Fruit fly (Drosophila melanogaster) whole organism, larva: ENCODE data around the gene CG3071.

Experiments used
- noc ChIP-seq: fragments of 200-800 bp; sonication (Bioruptor generic); optimal IDR thresholded peaks from 3 replicates; lab custom pipeline; 2019; ENCODE audit warnings: missing biosample characterization, mild to moderate bottlenecking, missing genetic modification characterization, moderate library complexity

CG3071 gene

dm6 chrX:2258602-2259233 lies 3.9 kb upstream of the CG3071 start:
- TF ChIP-seq noc (tag; lab: Kevin White, UChicago): no peak

dm6 chrX:2259763-2260162 lies 2.9 kb upstream of the CG3071 start, which contains the start of gene CG3078:
CG3078 (minus strand) TSS chrX:2259863.
- TF ChIP-seq noc (tag; lab: Kevin White, UChicago): no peak

- no peak for TF ChIP-seq noc (tag; lab: Kevin White, UChicago)
These were observed 7.4 kb downstream of the CG3071 start for dm6 chrX:2269822-2270556.

dm6 chrX:2270557-2270930 lies 7.9 kb downstream of the CG3071 start, which contains the start of gene CG2924:
CG2924 (minus strand) TSS chrX:2270761.
- TF ChIP-seq noc (tag; lab: Kevin White, UChicago): peak; percentile 10

- TF ChIP-seq noc (tag; lab: Kevin White, UChicago): peak; percentile 32
These were observed 12.1 kb downstream of the CG3071 start, which contains the start of gene Grp170 for dm6 chrX:2274704-2275199. Grp170 (minus strand) TSS chrX:2275068.

dm6 chrX:2275249-2275872 lies 12.7 kb downstream of the CG3071 start, which contains the start of gene Vml:
Vml (plus strand) TSS chrX:2275822.
- no peak for TF ChIP-seq noc (tag; lab: Kevin White, UChicago)

- no peak for TF ChIP-seq noc (tag; lab: Kevin White, UChicago)
These were observed 16.2 kb downstream of the CG3071 start for dm6 chrX:2278782-2279304.

- TF ChIP-seq noc (tag; lab: Kevin White, UChicago): no peak
These were observed 20.8 kb downstream of the CG3071 start for dm6 chrX:2283470-2283869.

- TF ChIP-seq noc (tag; lab: Kevin White, UChicago): peak; percentile 34
These were observed 23.6 kb downstream of the CG3071 start for dm6 chrX:2286255-2286654.

- no peak for TF ChIP-seq noc (tag; lab: Kevin White, UChicago)
These were observed 24.3 kb downstream of the CG3071 start for dm6 chrX:2286985-2287384.

- TF ChIP-seq noc (tag; lab: Kevin White, UChicago): no peak
These were observed 25.7 kb downstream of the CG3071 start for dm6 chrX:2288327-2288726.

dm6 chrX:2289134-2289533 lies 26.5 kb downstream of the CG3071 start:
- TF ChIP-seq noc (tag; lab: Kevin White, UChicago): no peak

dm6 chrX:2291023-2291422 lies 28.4 kb downstream of the CG3071 start:
- TF ChIP-seq noc (tag; lab: Kevin White, UChicago): no peak

dm6 chrX:2292410-2292809 lies 29.8 kb downstream of the CG3071 start:
- no peak for TF ChIP-seq noc (tag; lab: Kevin White, UChicago)

dm6 chrX:2293294-2293988 lies 30.8 kb downstream of the CG3071 start, which contains the start of gene CG2865:
CG2865 (minus strand) TSS chrX:2293411.
- TF ChIP-seq noc (tag; lab: Kevin White, UChicago): peak; percentile 98
